Worm (Caenorhabditis elegans) whole organism, young adult: ENCODE results near the gene C03H12.1.

Source experiments
- D2030.7 ChIP-seq: fragments of 200-800 bp; sonication (Bioruptor generic); IDR thresholded peaks from 2 replicates; pipeline ENCODE4 v1.3.6; 2022; ENCODE audit warnings: missing genetic modification reagents, missing genetic modification characterization, missing compliant biosample characterization
- Y95B8A.8 ChIP-seq: fragments of 200-800 bp; sonication (Bioruptor generic); IDR thresholded peaks from 2 replicates; pipeline ENCODE4 v1.3.6; 2022; ENCODE audit warnings: missing genetic modification reagents, missing genetic modification characterization, missing compliant biosample characterization
- dox-1 ChIP-seq: fragments of 200-800 bp; sonication (Bioruptor generic); IDR thresholded peaks from 2 replicates; pipeline ENCODE4 v1.3.6; 2022; ENCODE audit warnings: missing genetic modification reagents, missing genetic modification characterization, missing compliant biosample characterization
- dpl-1 ChIP-seq: fragments of 150-350 bp; optimal IDR thresholded peaks from 2 replicates; lab custom pipeline; 2014; ENCODE audit warnings: missing biosample characterization, missing genetic modification reagents, missing genetic modification characterization
- egl-18 ChIP-seq: fragments of 200-800 bp; sonication (Bioruptor generic); IDR thresholded peaks from 2 replicates; pipeline ENCODE4 v1.3.6; 2022; ENCODE audit warnings: missing genetic modification reagents, missing genetic modification characterization, missing compliant biosample characterization
- gei-17 ChIP-seq: fragments of 200-800 bp; sonication (Bioruptor generic); optimal IDR thresholded peaks from 2 replicates; lab custom pipeline; 2018; ENCODE audit warnings: mild to moderate bottlenecking, missing genetic modification characterization, missing compliant biosample characterization
- lin-54 ChIP-seq: fragments of 200-800 bp; sonication (Bioruptor generic); optimal IDR thresholded peaks from 2 replicates; lab custom pipeline; 2018; ENCODE audit warnings: mild to moderate bottlenecking, missing genetic modification characterization, missing compliant biosample characterization
- sea-2 ChIP-seq: fragments of 200-800 bp; sonication (Bioruptor generic); IDR thresholded peaks from 2 replicates; pipeline ENCODE4 v1.3.6; 2022; ENCODE audit warnings: missing genetic modification characterization, missing compliant biosample characterization
- snpc-4 ChIP-seq, 5 experiments: fragments of 150-350 bp in 1 of 5; sonication (generic microtip) in 4 of 5; optimal IDR thresholded peaks; 2 replicates each; lab custom pipeline; 2014 to 2018; ENCODE audit warnings: missing genetic modification characterization in 5 of 5, missing biosample characterization in 3 of 5, antibody characterized with exemption in 2 of 5, mild to moderate bottlenecking in 2 of 5, missing compliant biosample characterization in 2 of 5, missing genotype in 2 of 5, moderate library complexity in 2 of 5, missing genetic modification reagents in 1 of 5

DNA sequence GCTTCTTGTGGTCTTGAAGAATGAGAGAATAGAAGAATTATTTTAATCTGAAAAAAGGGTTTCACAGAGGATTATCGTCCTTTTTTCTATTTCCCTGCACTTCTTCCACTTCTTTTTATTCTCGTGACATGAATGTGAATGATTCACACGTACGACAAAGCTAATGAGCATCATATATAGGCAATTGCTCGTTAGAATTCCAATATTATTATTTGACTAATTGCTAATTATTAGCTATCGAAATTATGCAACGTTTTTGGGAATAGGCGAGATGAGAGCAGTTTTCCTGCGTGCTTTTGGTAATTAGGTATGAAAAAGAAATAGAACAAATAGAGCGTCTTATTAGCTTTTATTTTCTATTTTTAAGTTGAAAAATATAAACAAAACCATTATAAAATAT lies 31.5 kb upstream of the C03H12.1 start:
- TF ChIP-seq dpl-1, result no peak
- TF ChIP-seq sea-2 (GFP tag; lab: Robert Waterston, UW), result no peak
- no peak for TF ChIP-seq gei-17 (GFP tag; lab: Kevin White, UChicago)
- no peak for TF ChIP-seq snpc-4 (GFP tag; optimal IDR thresholded peaks at IDR 0.05; lab: Kevin White, UChicago)
- no peak for TF ChIP-seq snpc-4 (tag; optimal IDR thresholded peaks at IDR 0.05; lab: Kevin White, UChicago)
- no peak for TF ChIP-seq dox-1
- TF ChIP-seq lin-54 (GFP tag; lab: Kevin White, UChicago), result no peak
- TF ChIP-seq D2030.7 (GFP tag; lab: Robert Waterston, UW), result no peak
- TF ChIP-seq Y95B8A.8 (GFP tag; lab: Robert Waterston, UW), result no peak
- no peak for TF ChIP-seq egl-18 (GFP tag; lab: Robert Waterston, UW)
